Worm (Caenorhabditis elegans) whole organism, midembryonic: ENCODE data around the gene C08F11.10.

Experiments used
- T22C8.4 ChIP-seq: fragments of 200-800 bp; sonication (Bioruptor generic); IDR thresholded peaks from 2 replicates; pipeline ENCODE4 v1.3.6; 2022; ENCODE audit warnings: missing genetic modification characterization, missing compliant biosample characterization
- cog-1 ChIP-seq: sonication (generic microtip); optimal IDR thresholded peaks from 2 replicates; lab custom pipeline; 2016; ENCODE audit warnings: missing genetic modification characterization, missing compliant biosample characterization
- flt-1 ChIP-seq: fragments of 200-800 bp; sonication (Bioruptor generic); IDR thresholded peaks from 2 replicates; pipeline ENCODE4 v1.3.6; 2022; ENCODE audit warnings: missing genetic modification characterization, missing compliant biosample characterization
- klf-2 ChIP-seq: fragments of 200-800 bp; sonication (Bioruptor generic); conservative IDR thresholded peaks from 2 replicates; pipeline ENCODE4 v1.3.6; 2022; ENCODE audit warnings: missing genetic modification reagents, missing genetic modification characterization, missing compliant biosample characterization
- med-1 ChIP-seq: sonication (generic microtip); optimal IDR thresholded peaks from 2 replicates; lab custom pipeline; 2017; ENCODE audit warnings: missing genetic modification characterization, mild to moderate bottlenecking, missing compliant biosample characterization, antibody characterized with exemption, missing genetic modification reagents; ENCODE audit not compliant: insufficient read depth
- ref-1 ChIP-seq: fragments of 200-800 bp; sonication (Bioruptor generic); conservative IDR thresholded peaks from 2 replicates; pipeline ENCODE4 v1.3.6; 2022; ENCODE audit warnings: missing genetic modification reagents, missing genetic modification characterization, missing compliant biosample characterization
- tab-1 ChIP-seq: fragments of 200-800 bp; sonication (Bioruptor generic); IDR thresholded peaks from 2 replicates; pipeline ENCODE4 v1.3.6; 2022; ENCODE audit warnings: missing genetic modification characterization, missing compliant biosample characterization
- ztf-23 ChIP-seq: fragments of 200-800 bp; sonication (Bioruptor generic); IDR thresholded peaks from 2 replicates; pipeline ENCODE4 v1.3.6; 2022; ENCODE audit warnings: missing genetic modification reagents, missing genetic modification characterization, missing compliant biosample characterization
- ztf-29 ChIP-seq: fragments of 200-800 bp; sonication (Bioruptor generic); IDR thresholded peaks from 2 replicates; pipeline ENCODE4 v1.3.6; 2022; ENCODE audit warnings: missing genetic modification reagents, missing genetic modification characterization, missing compliant biosample characterization

ce11 chrIV:13601428-13601827 is 47.6 kb downstream of the C08F11.10 start:
- no peak for TF ChIP-seq ztf-29 (GFP tag; lab: Robert Waterston, UW)
- TF ChIP-seq med-1 (GFP tag; lab: Kevin White, UChicago) = no peak
- TF ChIP-seq ref-1 (GFP tag; lab: Robert Waterston, UW) = no peak
- TF ChIP-seq T22C8.4 (GFP tag; lab: Robert Waterston, UW) = no peak
- no peak for TF ChIP-seq ztf-23 (GFP tag; lab: Robert Waterston, UW)
- TF ChIP-seq flt-1 (GFP tag; lab: Robert Waterston, UW) = no peak
- TF ChIP-seq cog-1 (tag; lab: Kevin White, UChicago) = no peak
- no peak for TF ChIP-seq klf-2 (GFP tag; lab: Robert Waterston, UW)
- no peak for TF ChIP-seq tab-1 (GFP tag; lab: Robert Waterston, UW)
